Worm (Caenorhabditis elegans) whole organism, mixed stage, embryonic: ENCODE measurements around the gene F44D12.16.

Source experiments
- drap-1 ChIP-seq: fragments of 200-800 bp; sonication (Bioruptor generic); optimal IDR thresholded peaks from 3 replicates; lab custom pipeline; 2018; ENCODE audit warnings: mild to moderate bottlenecking, missing genetic modification characterization, missing compliant biosample characterization
- pha-4 ChIP-seq: fragments of 150-350 bp; optimal IDR thresholded peaks from 2 replicates; lab custom pipeline; 2018; ENCODE audit warnings: missing biosample characterization, missing genetic modification reagents, missing genetic modification characterization

- TF ChIP-seq pha-4 (tag; lab: Kevin White, UChicago) (no peak), drap-1 (GFP tag; lab: Kevin White, UChicago) (no peak)
Measured at ce11 chrIV:10036966-10037365, 8.1 kb downstream of the F44D12.16 start, which contains the start of gene F44D12.10.
